Worm (Caenorhabditis elegans): ENCODE results near the gene Y97E10AR.1.

Gene Y97E10AR.1

DNA sequence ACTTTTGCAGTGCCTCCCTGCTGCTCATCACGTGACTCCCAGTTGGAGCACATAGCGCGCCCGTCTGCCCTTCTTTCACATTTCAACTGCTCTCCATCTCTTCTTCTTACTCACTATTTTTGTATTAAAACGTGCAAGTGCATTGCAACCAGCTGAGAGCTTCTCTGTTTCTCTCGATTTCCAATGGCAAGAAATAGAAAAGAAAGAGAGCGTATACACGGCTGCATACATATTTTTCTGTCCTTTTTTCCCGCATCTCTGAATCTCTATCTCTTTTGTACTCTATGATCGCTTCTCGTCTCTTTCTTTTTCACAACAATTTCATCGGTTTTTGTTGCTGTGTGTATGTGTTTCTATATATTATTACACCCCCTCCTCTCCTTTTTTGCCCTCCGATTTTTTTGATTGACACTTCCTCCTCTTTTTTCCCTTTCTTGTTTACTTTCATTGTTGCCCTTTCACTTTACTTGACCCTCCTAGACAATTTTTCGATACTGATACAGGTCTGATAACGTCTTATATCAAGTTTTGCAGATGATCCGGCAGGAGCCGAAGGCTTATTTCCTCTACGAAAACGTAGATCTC, at the start of gene Y97E10AR.1 (continued):
- TF ChIP-seq hlh-26 (GFP tag; conservative IDR thresholded peaks at IDR 0.05) (no peak), attf-5 (GFP tag; optimal IDR thresholded peaks at IDR 0.05) (peak; percentile 85), egl-44 (GFP tag; IDR thresholded peaks at IDR 0.05) (no peak), tlf-1 (GFP tag; optimal IDR thresholded peaks at IDR 0.05) (peak; percentile 35), ceh-79 (tag; optimal IDR thresholded peaks at IDR 0.05) (no peak), let-526 (GFP tag; IDR thresholded peaks at IDR 0.05) (0 out of 2 replicates have a peak, but pooled peaks have one; percentile 12), Y95B8A.8 (GFP tag; IDR thresholded peaks at IDR 0.05) (no peak), B0019.2 (GFP tag; conservative IDR thresholded peaks at IDR 0.05) (no peak), cebp-1 (GFP tag; IDR thresholded peaks at IDR 0.05) (no peak), cebp-1 (tag; optimal IDR thresholded peaks at IDR 0.05) (peak; percentile 88), ztf-18 (tag; optimal IDR thresholded peaks at IDR 0.05) (peak; percentile 49), dpff-1 (tag; optimal IDR thresholded peaks at IDR 0.05) (no peak), athp-1 (tag; optimal IDR thresholded peaks at IDR 0.05) (no peak), ets-4 (GFP tag; optimal IDR thresholded peaks at IDR 0.05) (peak; percentile 52), repo-1 (tag; optimal IDR thresholded peaks at IDR 0.05) (no peak), hmg-1.2 (GFP tag; IDR thresholded peaks at IDR 0.05) (peak; percentile 77), let-607 (tag; optimal IDR thresholded peaks at IDR 0.05) (peak; percentile 62 to 68), F33H1.4 (GFP tag; IDR thresholded peaks at IDR 0.05) (no peak), madf-3 (GFP tag; IDR thresholded peaks at IDR 0.05) (0 out of 2 replicates have a peak, but pooled peaks have one; percentile 30), F22D6.2 (tag; optimal IDR thresholded peaks at IDR 0.05) (no peak), K12H6.12 (tag; optimal IDR thresholded peaks at IDR 0.05) (peak; percentile 81), ztf-6 (GFP tag; IDR thresholded peaks at IDR 0.05) (no peak), fkh-3 (tag; optimal IDR thresholded peaks at IDR 0.05) (no peak), unc-130 (GFP tag; optimal IDR thresholded peaks at IDR 0.05) (no peak), C06A6.2 (GFP tag; conservative IDR thresholded peaks at IDR 0.05) (no peak; the same call in 1 of the 2 replicates), tbx-9 (tag; optimal IDR thresholded peaks at IDR 0.05; ENCODE audit: borderline replicate concordance) (no peak), nhr-90 (tag; optimal IDR thresholded peaks at IDR 0.05) (peak; percentile 58), aptf-3 (GFP tag; IDR thresholded peaks at IDR 0.05) (no peak), Y67H2A.10 (GFP tag; conservative IDR thresholded peaks at IDR 0.05) (no peak), rcor-1 (GFP tag; IDR thresholded peaks at IDR 0.05) (0 out of 2 replicates have a peak, but pooled peaks have one; percentile 21), hmg-20 (GFP tag; IDR thresholded peaks at IDR 0.05) (no peak), ztf-25 (GFP tag; IDR thresholded peaks at IDR 0.05) (no peak), ztf-26 (tag; optimal IDR thresholded peaks at IDR 0.05) (no peak), nhr-80 (tag; optimal IDR thresholded peaks at IDR 0.05) (peak; percentile 98), gei-17 (GFP tag; optimal IDR thresholded peaks at IDR 0.05) (no peak), pbrm-1 (GFP tag; IDR thresholded peaks at IDR 0.05) (peak; percentile 57), ZK185.1 (tag; optimal IDR thresholded peaks at IDR 0.05; ENCODE audit: poor library complexity, severe bottlenecking) (peak; percentile 26), lin-40 (tag; optimal IDR thresholded peaks at IDR 0.05) (peak; percentile 84), ceh-27 (GFP tag; optimal IDR thresholded peaks at IDR 0.05) (peak; percentile 27), bed-2 (GFP tag; IDR thresholded peaks at IDR 0.05) (no peak), zim-3 (tag; optimal IDR thresholded peaks at IDR 0.05) (no peak), F39B2.1 (GFP tag; IDR thresholded peaks at IDR 0.05) (no peak), snpc-1.1 (tag; optimal IDR thresholded peaks at IDR 0.05; ENCODE audit: insufficient read depth) (no peak), somi-1 (GFP tag; optimal IDR thresholded peaks at IDR 0.05) (no peak), aptf-2 (GFP tag; conservative IDR thresholded peaks at IDR 0.05) (no peak), mcd-1 (GFP tag; IDR thresholded peaks at IDR 0.05) (no peak; the same call in 1 of the 2 replicates), ztf-3 (GFP tag; optimal IDR thresholded peaks at IDR 0.05) (no peak), ceh-40 (GFP tag; IDR thresholded peaks at IDR 0.05) (no peak), F37B4.10 (GFP tag; IDR thresholded peaks at IDR 0.05) (no peak)

Measured in whole organism, young adult.